Fruit fly (Drosophila melanogaster) Kc167 (cell line): Measurements from ENCODE around the gene ND-B16.6.
"Not testable (repeated sequence)": the region's sequence is repeated elsewhere in the genome, so short reads cannot be mapped to it uniquely, and the experiment has no call there.

Experiments
- Myc ChIP-seq: fragments of >200 bp; optimal IDR thresholded peaks from 2 replicates; lab custom pipeline; 2017; ENCODE audit warnings: missing external identifiers
- Sin3A ChIP-seq: fragments of >200 bp; optimal IDR thresholded peaks from 2 replicates; lab custom pipeline; 2018; ENCODE audit warnings: missing external identifiers
- h ChIP-seq: fragments of >200 bp; optimal IDR thresholded peaks from 3 replicates; lab custom pipeline; 2018; ENCODE audit warnings: missing external identifiers
- insv ChIP-seq: fragments of >200 bp; optimal IDR thresholded peaks from 3 replicates; lab custom pipeline; 2018; ENCODE audit warnings: missing external identifiers
- psq ChIP-seq: fragments of >200 bp; optimal IDR thresholded peaks from 2 replicates; lab custom pipeline; 2017; ENCODE audit warnings: missing external identifiers
- ttk ChIP-seq: sonication (Bioruptor generic); optimal IDR thresholded peaks from 2 replicates; lab custom pipeline; 2017; ENCODE audit warnings: missing external identifiers

The ND-B16.6 gene

DNA sequence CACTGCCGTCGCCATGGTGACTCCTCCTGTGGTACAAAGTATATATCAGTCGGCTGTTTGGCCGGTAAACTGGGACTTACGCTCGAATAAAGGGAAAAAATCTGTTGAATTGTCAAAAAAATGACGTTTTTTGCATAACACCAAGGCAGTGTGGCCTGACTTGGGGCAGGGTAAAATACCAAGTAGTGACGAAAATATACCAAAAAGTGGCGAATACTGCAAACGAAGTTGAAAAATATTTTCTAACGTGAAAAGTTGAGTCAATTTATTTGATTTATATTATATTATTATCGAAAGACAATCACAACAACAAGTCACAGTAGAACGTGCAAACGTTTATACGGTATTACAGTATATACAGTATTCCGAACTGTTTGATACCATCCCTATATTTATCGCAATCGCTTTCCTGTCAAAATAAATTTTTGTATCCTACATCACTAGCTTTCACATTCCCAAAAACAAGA is at the start of gene ND-B16.6, which contains the start of gene kdn:
TSS of gene ND-B16.6 (minus strand) at position 189 of the 467 bp plus-strand sequence.
TSS of gene kdn (plus strand) at position 417 of the 467 bp plus-strand sequence.
- no peak for TF ChIP-seq insv (lab: Kevin White, UChicago)
- TF ChIP-seq h (lab: Kevin White, UChicago) = no peak
- no peak for TF ChIP-seq psq
- no peak for TF ChIP-seq Sin3A (lab: Kevin White, UChicago)
- TF ChIP-seq ttk = no peak
- TF ChIP-seq Myc (lab: Kevin White, UChicago) = no peak

DNA sequence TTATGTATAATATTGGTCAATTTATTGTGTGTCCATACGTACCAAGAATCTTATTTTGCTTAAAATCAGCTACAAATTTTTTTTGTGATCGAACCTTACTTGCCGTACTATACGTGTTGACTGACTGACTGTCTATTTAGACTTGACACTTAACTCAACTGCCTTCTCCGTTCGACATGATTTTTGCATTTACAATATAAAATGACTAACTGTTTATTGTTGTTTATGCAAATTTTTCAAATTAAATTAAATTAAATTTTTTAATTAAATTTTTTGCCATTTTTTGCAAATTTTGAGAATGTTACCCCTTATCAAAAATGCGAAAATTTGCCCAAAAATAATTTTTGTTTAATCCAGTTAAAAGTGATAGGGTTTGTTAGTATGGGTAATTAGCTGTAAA is 49.8 kb upstream of the ND-B16.6 start, which contains the start of gene CG33669:
TSS of gene CG33669 (minus strand) at position 101 of the 400 bp plus-strand sequence.
- not testable (repeated sequence) for TF ChIP-seq Myc (lab: Kevin White, UChicago); insv (lab: Kevin White, UChicago); ttk

DNA sequence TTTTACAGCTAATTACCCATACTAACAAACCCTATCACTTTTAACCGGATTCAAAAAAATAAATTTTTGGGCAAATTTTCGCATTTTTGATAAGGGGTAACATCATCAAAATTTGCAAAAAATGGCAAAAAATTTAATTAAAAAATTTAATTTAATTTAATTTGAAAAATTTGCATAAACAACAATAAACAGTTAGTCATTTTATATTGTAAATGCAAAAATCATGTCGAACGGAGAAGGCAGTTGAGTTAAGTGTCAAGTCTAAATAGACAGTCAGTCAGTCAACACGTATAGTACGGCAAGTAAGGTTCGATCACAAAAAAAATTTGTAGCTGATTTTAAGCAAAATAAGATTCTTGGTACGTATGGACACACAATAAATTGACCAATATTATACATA is 33.7 kb upstream of the ND-B16.6 start, which contains the start of gene CG33664:
TSS of gene CG33664 (plus strand) at position 301 of the 400 bp plus-strand sequence.
- not testable (repeated sequence) for TF ChIP-seq h, Myc, Sin3A (lab: Kevin White, UChicago)

dm6 chrX:6376748-6377147 is 26.5 kb upstream of the ND-B16.6 start:
- TF ChIP-seq ttk (no peak), Sin3A (lab: Kevin White, UChicago) (no peak)

DNA sequence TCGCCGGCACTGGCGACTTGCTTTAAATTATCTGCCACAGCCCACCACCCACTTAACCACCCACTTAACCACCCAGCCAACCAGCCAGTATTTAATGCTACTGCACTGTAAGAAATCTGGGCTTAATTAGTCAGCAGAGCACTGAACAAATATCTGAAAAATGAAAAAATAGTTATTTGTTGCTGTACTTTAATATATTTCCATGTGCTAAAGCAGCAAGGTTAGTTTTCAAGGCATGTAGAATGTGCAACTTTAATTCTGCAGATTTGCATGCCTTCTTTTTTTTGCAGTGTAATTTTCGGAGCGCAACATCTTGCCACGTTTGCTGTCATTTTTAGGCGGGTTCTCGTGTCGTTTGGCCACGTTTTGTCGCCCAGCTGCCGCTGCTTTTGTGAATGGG is 25.4 kb upstream of the ND-B16.6 start:
- TF ChIP-seq ttk (no peak), Sin3A (lab: Kevin White, UChicago) (no peak), h (lab: Kevin White, UChicago) (no peak), psq (no peak), insv (lab: Kevin White, UChicago) (no peak), Myc (lab: Kevin White, UChicago) (no peak)

dm6 chrX:6372769-6373197 is 22.6 kb upstream of the ND-B16.6 start, which contains the start of gene PpV:
Gene PpV, minus strand, starts transcription at chrX:6372915.
- no peak for TF ChIP-seq psq
- no peak for TF ChIP-seq insv (lab: Kevin White, UChicago)
- no peak for TF ChIP-seq Sin3A (lab: Kevin White, UChicago)
- no peak for TF ChIP-seq h (lab: Kevin White, UChicago)
- no peak for TF ChIP-seq Myc (lab: Kevin White, UChicago)
- TF ChIP-seq ttk = no peak

DNA sequence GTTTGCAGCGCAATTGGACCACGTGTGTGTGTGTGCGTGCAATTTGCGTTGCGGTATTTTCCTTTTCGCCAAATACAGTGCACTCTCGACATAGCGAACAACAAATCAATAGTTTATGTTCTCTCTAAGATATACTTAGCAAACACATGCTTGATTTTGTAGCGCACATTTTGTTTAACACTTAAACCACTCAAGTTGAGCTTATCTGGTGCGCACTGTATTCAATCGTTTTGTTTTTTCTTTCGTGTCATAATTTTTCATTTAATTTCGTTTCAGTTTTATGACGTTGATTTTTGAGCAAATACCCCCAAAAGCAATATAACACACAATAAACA is 16.1 kb upstream of the ND-B16.6 start:
- TF ChIP-seq psq (no peak), Sin3A (lab: Kevin White, UChicago) (no peak), h (lab: Kevin White, UChicago) (no peak), Myc (lab: Kevin White, UChicago) (no peak), ttk (no peak), insv (lab: Kevin White, UChicago) (no peak)

dm6 chrX:6365632-6366356 is 15.6 kb upstream of the ND-B16.6 start, which contains the start of the genes swa and Marf:
Gene swa, minus strand, starts transcription at chrX:6365708.
Gene Marf, plus strand, starts transcription at chrX:6365949.
- TF ChIP-seq h (lab: Kevin White, UChicago) (no peak), Myc (lab: Kevin White, UChicago) (no peak), insv (lab: Kevin White, UChicago) (no peak), Sin3A (lab: Kevin White, UChicago) (no peak), psq (no peak), ttk (no peak)

- TF ChIP-seq Myc (lab: Kevin White, UChicago) (no peak), Sin3A (lab: Kevin White, UChicago) (no peak), h (lab: Kevin White, UChicago) (no peak)
Observed at dm6 chrX:6361215-6361614, 11.0 kb upstream of the ND-B16.6 start.

DNA sequence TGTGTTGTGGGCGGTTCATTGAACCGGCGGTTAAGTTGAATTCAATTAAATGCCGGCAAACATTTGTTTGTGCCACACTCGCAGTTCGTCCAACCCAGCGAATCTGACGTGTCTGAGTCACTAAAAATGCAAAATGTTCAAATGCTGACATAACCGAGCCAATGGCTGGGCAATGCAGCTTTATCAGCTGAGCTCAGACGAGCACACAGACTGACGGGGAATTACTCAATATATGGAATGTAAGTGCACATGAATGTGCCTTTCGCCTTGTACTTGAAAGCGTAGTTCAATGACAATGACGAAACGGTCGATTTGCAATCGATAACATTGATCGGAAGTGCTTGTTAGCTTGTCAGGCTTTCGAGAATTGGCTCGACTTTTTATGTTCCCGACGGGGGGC is 8.0 kb upstream of the ND-B16.6 start:
- TF ChIP-seq Sin3A (lab: Kevin White, UChicago) = no peak
- no peak for TF ChIP-seq insv (lab: Kevin White, UChicago)
- no peak for TF ChIP-seq ttk
- no peak for TF ChIP-seq Myc (lab: Kevin White, UChicago)
- TF ChIP-seq h (lab: Kevin White, UChicago) = no peak
- TF ChIP-seq psq = no peak

DNA sequence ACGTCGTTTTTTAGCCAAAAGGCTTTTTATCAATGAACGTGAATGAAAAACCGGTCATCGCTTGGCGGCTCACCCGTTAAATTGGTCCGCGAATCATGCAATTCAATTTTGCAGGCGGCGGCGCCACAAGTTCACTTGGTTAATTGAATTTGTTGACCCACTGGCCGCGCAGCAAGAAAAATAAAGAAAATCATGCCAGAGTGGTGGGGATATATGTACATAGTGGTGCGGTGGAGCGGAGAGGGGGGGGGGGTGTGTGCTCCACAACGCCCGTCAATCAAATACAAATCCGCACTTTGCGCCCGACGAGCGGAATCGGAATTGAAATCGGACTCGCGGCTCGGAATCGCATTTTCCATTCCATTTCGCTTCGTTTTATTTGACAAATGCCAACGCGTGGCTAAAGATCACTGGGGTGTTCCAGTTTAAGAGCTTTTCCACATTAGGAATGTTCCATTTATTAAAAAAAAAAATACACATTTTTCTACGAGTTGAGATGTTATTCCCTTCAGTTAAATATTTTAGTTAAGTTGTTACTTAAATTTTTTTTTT is 7.3 kb upstream of the ND-B16.6 start:
- no peak for TF ChIP-seq psq
- no peak for TF ChIP-seq insv (lab: Kevin White, UChicago)
- no peak for TF ChIP-seq Myc (lab: Kevin White, UChicago)
- no peak for TF ChIP-seq Sin3A (lab: Kevin White, UChicago)
- no peak for TF ChIP-seq ttk
- TF ChIP-seq h (lab: Kevin White, UChicago) = no peak

DNA sequence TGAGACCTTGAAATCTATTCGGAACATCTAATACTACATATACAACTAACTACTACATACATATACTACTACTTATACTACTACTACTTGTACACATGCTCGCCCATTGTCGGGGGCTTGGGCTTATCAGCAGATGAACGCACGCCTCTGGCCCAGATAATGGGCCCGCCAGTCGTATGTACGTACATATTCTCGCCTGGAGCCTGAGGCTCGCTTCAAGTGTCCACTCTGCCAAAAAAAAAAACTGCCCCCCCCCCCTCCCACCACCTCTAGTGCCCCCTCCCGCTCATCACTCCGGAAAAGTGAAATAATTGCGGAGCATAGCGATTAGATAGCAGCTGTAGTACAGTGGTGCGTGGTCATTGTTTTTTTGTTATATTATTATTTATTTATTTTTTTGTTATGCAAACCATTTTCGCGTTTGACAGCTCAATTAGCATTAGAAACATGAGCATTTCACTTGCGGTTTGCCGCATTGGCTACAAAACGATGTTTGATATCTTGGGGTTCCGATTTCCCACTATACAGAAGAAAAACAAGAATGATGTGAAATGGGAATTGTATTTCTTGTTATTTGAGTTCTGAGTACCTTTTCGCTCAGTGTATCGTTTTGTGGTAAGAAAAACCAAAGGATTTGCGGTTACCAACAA is 6.7 kb upstream of the ND-B16.6 start:
- TF ChIP-seq insv (lab: Kevin White, UChicago) = no peak
- TF ChIP-seq ttk = no peak
- no peak for TF ChIP-seq h (lab: Kevin White, UChicago)
- no peak for TF ChIP-seq Myc (lab: Kevin White, UChicago)
- no peak for TF ChIP-seq psq
- TF ChIP-seq Sin3A (lab: Kevin White, UChicago) = no peak
